Worm (Caenorhabditis elegans) whole organism, L1 larva: ENCODE data around the gene B0285.6.

ENCODE experiments used
- C04F5.9 ChIP-seq: sonication (generic microtip); optimal IDR thresholded peaks from 2 replicates; lab custom pipeline; 2016; ENCODE audit warnings: missing genetic modification characterization, missing compliant biosample characterization
- C16A3.4 ChIP-seq: fragments of 150-350 bp; optimal IDR thresholded peaks from 2 replicates; lab custom pipeline; 2014; ENCODE audit warnings: missing biosample characterization, missing genetic modification characterization
- C34B4.2 ChIP-seq: sonication (generic microtip); optimal IDR thresholded peaks from 2 replicates; lab custom pipeline; 2017; ENCODE audit warnings: mild to moderate bottlenecking, missing genetic modification characterization, missing compliant biosample characterization
- F16B12.6 ChIP-seq: fragments of 150-350 bp; optimal IDR thresholded peaks from 2 replicates; lab custom pipeline; 2014; ENCODE audit warnings: missing biosample characterization, missing genetic modification characterization
- ama-1 ChIP-seq: fragments of 150-350 bp; optimal IDR thresholded peaks from 2 replicates; lab custom pipeline; 2014
- ceh-63 ChIP-seq: fragments of 200-800 bp; sonication (Bioruptor generic); optimal IDR thresholded peaks from 2 replicates; lab custom pipeline; 2018; ENCODE audit warnings: mild to moderate bottlenecking, missing genetic modification characterization, missing compliant biosample characterization
- ceh-8 ChIP-seq: fragments of 200-800 bp; sonication (Bioruptor generic); optimal IDR thresholded peaks from 2 replicates; lab custom pipeline; 2018; ENCODE audit warnings: mild to moderate bottlenecking, missing genetic modification characterization, moderate library complexity, missing compliant biosample characterization
- ceh-82 ChIP-seq, 3 experiments: fragments of 150-350 bp in 1 of 3; sonication (generic microtip) in 2 of 3; optimal IDR thresholded peaks; 2 replicates each; lab custom pipeline; 2014 to 2017; ENCODE audit warnings: missing biosample characterization in 3 of 3, missing genetic modification characterization in 3 of 3
- ceh-90 ChIP-seq: sonication (generic microtip); optimal IDR thresholded peaks from 2 replicates; lab custom pipeline; 2016; ENCODE audit warnings: missing genetic modification characterization, missing compliant biosample characterization
- ces-1 ChIP-seq: fragments of 150-350 bp; optimal IDR thresholded peaks from 2 replicates; lab custom pipeline; 2014; ENCODE audit warnings: missing biosample characterization, missing genetic modification reagents, missing genetic modification characterization
- dpl-1 ChIP-seq, 3 experiments: fragments of 150-350 bp in 2 of 3; sonication (generic microtip) in 1 of 3; optimal IDR thresholded peaks; 2 replicates each; lab custom pipeline; 2014 to 2017; ENCODE audit warnings: missing biosample characterization in 3 of 3, missing genetic modification characterization in 3 of 3, missing genetic modification reagents in 3 of 3
- efl-1 ChIP-seq, 4 experiments: fragments of 150-350 bp; optimal IDR thresholded peaks in 3 of 4; peaks in 1 of 4; 1 replicate in 1 of 4; 2 replicates in 3 of 4; lab custom pipeline; 2014; ENCODE audit warnings: missing biosample characterization in 2 of 4, missing genetic modification characterization in 2 of 4, missing genetic modification reagents in 2 of 4
- ets-5 ChIP-seq: fragments of 200-800 bp; sonication (Bioruptor generic); IDR thresholded peaks from 2 replicates; pipeline ENCODE4 v1.3.6; 2022; ENCODE audit warnings: missing genetic modification characterization, missing compliant biosample characterization
- fkh-4 ChIP-seq: sonication (generic microtip); optimal IDR thresholded peaks from 2 replicates; lab custom pipeline; 2016; ENCODE audit warnings: missing compliant biosample characterization, missing genetic modification characterization, borderline replicate concordance
- fos-1 ChIP-seq: fragments of 150-350 bp; optimal IDR thresholded peaks from 2 replicates; lab custom pipeline; 2014; ENCODE audit warnings: missing biosample characterization, missing genetic modification characterization
- hlh-4 ChIP-seq: sonication (generic microtip); optimal IDR thresholded peaks from 2 replicates; lab custom pipeline; 2016; ENCODE audit warnings: mild to moderate bottlenecking, missing genetic modification characterization, missing compliant biosample characterization
- hpl-2 ChIP-seq: fragments of 150-350 bp; optimal IDR thresholded peaks from 2 replicates; lab custom pipeline; 2014; ENCODE audit warnings: missing biosample characterization, missing genetic modification reagents, missing genetic modification characterization
- lin-14 ChIP-seq: fragments of 200-800 bp; sonication (Bioruptor generic); optimal IDR thresholded peaks from 2 replicates; lab custom pipeline; 2018; ENCODE audit warnings: mild to moderate bottlenecking, missing genetic modification characterization, moderate library complexity, missing compliant biosample characterization
- lin-35 ChIP-seq, 2 experiments: fragments of 150-350 bp; optimal IDR thresholded peaks; 2 replicates each; lab custom pipeline; 2014; ENCODE audit warnings: missing biosample characterization in 2 of 2, missing genetic modification characterization in 2 of 2, missing genetic modification reagents in 2 of 2
- lsy-2 ChIP-seq, 2 experiments: fragments of 150-350 bp; optimal IDR thresholded peaks; 2 replicates each; lab custom pipeline; 2014; ENCODE audit warnings: missing biosample characterization in 2 of 2, missing genetic modification characterization in 2 of 2
- mef-2 ChIP-seq: fragments of 150-350 bp; optimal IDR thresholded peaks from 2 replicates; lab custom pipeline; 2014; ENCODE audit warnings: missing biosample characterization, missing genetic modification characterization
- mep-1 ChIP-seq: fragments of 150-350 bp; optimal IDR thresholded peaks from 2 replicates; lab custom pipeline; 2014; ENCODE audit warnings: missing biosample characterization, missing genetic modification characterization
- nhr-11 ChIP-seq: fragments of 150-350 bp; optimal IDR thresholded peaks from 2 replicates; lab custom pipeline; 2014; ENCODE audit warnings: missing biosample characterization, missing genetic modification characterization
- nhr-19 ChIP-seq: fragments of 200-800 bp; sonication (Bioruptor generic); conservative IDR thresholded peaks from 2 replicates; pipeline ENCODE4 v1.3.6; 2022; ENCODE audit warnings: missing genetic modification characterization, missing compliant biosample characterization
- nhr-237 ChIP-seq: fragments of 150-350 bp; optimal IDR thresholded peaks from 2 replicates; lab custom pipeline; 2014; ENCODE audit warnings: missing biosample characterization, missing genetic modification characterization
- nhr-28 ChIP-seq: fragments of 150-350 bp; optimal IDR thresholded peaks from 2 replicates; lab custom pipeline; 2014; ENCODE audit warnings: missing biosample characterization, missing genetic modification characterization
- nhr-47 ChIP-seq: sonication (generic microtip); optimal IDR thresholded peaks from 2 replicates; lab custom pipeline; 2016; ENCODE audit warnings: mild to moderate bottlenecking, missing genetic modification characterization, moderate library complexity, missing compliant biosample characterization
- nhr-71 ChIP-seq: sonication (generic microtip); optimal IDR thresholded peaks from 2 replicates; lab custom pipeline; 2016; ENCODE audit warnings: mild to moderate bottlenecking, missing genetic modification characterization, moderate library complexity, missing compliant biosample characterization
- nhr-77 ChIP-seq: fragments of 150-350 bp; optimal IDR thresholded peaks from 2 replicates; lab custom pipeline; 2014; ENCODE audit warnings: missing biosample characterization, missing genetic modification characterization
- pag-3 ChIP-seq: sonication (generic microtip); optimal IDR thresholded peaks from 2 replicates; lab custom pipeline; 2017; ENCODE audit warnings: missing genetic modification characterization, mild to moderate bottlenecking, missing compliant biosample characterization, antibody characterized with exemption, borderline replicate concordance; ENCODE audit not compliant: insufficient read depth
- pqm-1 ChIP-seq: sonication (generic microtip); optimal IDR thresholded peaks from 3 replicates; lab custom pipeline; 2017; ENCODE audit warnings: missing biosample characterization, missing genetic modification characterization
- rnt-1 ChIP-seq: sonication (generic microtip); optimal IDR thresholded peaks from 2 replicates; lab custom pipeline; 2016; ENCODE audit warnings: mild to moderate bottlenecking, missing genetic modification characterization, moderate library complexity, missing compliant biosample characterization
- skn-1 ChIP-seq: fragments of 150-350 bp; optimal IDR thresholded peaks from 2 replicates; lab custom pipeline; 2014; ENCODE audit warnings: missing biosample characterization, missing genetic modification characterization
- snpc-4 ChIP-seq: fragments of 150-350 bp; optimal IDR thresholded peaks from 2 replicates; lab custom pipeline; 2014; ENCODE audit warnings: missing biosample characterization, missing genetic modification characterization
- sptf-1 ChIP-seq: fragments of 150-350 bp; optimal IDR thresholded peaks from 2 replicates; lab custom pipeline; 2014; ENCODE audit warnings: missing biosample characterization, missing genetic modification characterization
- swsn-7 ChIP-seq: sonication (generic microtip); optimal IDR thresholded peaks from 2 replicates; lab custom pipeline; 2016; ENCODE audit warnings: missing genetic modification characterization, missing compliant biosample characterization
- unc-130 ChIP-seq: fragments of 150-350 bp; optimal IDR thresholded peaks from 2 replicates; lab custom pipeline; 2017; ENCODE audit warnings: missing biosample characterization, missing genetic modification characterization, inconsistent platforms
- unc-30 ChIP-seq: sonication (generic microtip); optimal IDR thresholded peaks from 2 replicates; lab custom pipeline; 2017; ENCODE audit warnings: missing biosample characterization, missing genetic modification characterization
- vab-15 ChIP-seq: sonication (generic microtip); optimal IDR thresholded peaks from 2 replicates; lab custom pipeline; 2017; ENCODE audit warnings: missing genotype, mild to moderate bottlenecking, missing genetic modification characterization, missing compliant biosample characterization
- zip-4 ChIP-seq: fragments of 200-800 bp; sonication (Bioruptor generic); optimal IDR thresholded peaks from 2 replicates; lab custom pipeline; 2018; ENCODE audit warnings: mild to moderate bottlenecking, missing genetic modification characterization, moderate library complexity, missing compliant biosample characterization
- ztf-11 ChIP-seq, 2 experiments: sonication (generic microtip); optimal IDR thresholded peaks; 2 replicates each; lab custom pipeline; 2016 to 2017; ENCODE audit warnings: missing genetic modification characterization in 2 of 2, missing biosample characterization in 1 of 2, missing compliant biosample characterization in 1 of 2

The B0285.6 gene

ce11 chrIII:4379717-4380116, 29.8 kb downstream of the B0285.6 start, which contains the start of gene B0284.3:
Gene B0284.3, minus strand, starts transcription at chrIII:4379817.
- TF ChIP-seq ceh-90 (tag; lab: Kevin White, UChicago) (no peak), hlh-4 (tag; lab: Kevin White, UChicago) (no peak), C16A3.4 (tag; lab: Kevin White, UChicago) (no peak), pag-3 (tag; lab: Kevin White, UChicago) (no peak), fos-1 (no peak), dpl-1 (GFP tag; optimal IDR thresholded peaks at IDR 0.05; lab: Kevin White, UChicago) (no peak), vab-15 (tag; lab: Kevin White, UChicago) (no peak), sptf-1 (tag; lab: Kevin White, UChicago) (no peak), skn-1 (tag; lab: Kevin White, UChicago) (no peak)

ce11 chrIII:4380835-4381234, 30.9 kb downstream of the B0285.6 start:
- TF ChIP-seq nhr-19: peak; percentile 9; the same call in 1 of the 2 replicates
- TF ChIP-seq lin-35 (GFP tag; optimal IDR thresholded peaks at IDR 0.05; lab: Kevin White, UChicago): peak in 1 of 2 experiments; percentile 48
- no peak for TF ChIP-seq C34B4.2 (tag; lab: Kevin White, UChicago)
- TF ChIP-seq ztf-11 (tag; optimal IDR thresholded peaks at IDR 0.05; lab: Kevin White, UChicago): no peak
- TF ChIP-seq swsn-7 (tag; lab: Kevin White, UChicago): peak; percentile 13
- peak in 1 of 2 experiments; percentile 54 for TF ChIP-seq lsy-2 (tag; optimal IDR thresholded peaks at IDR 0.05; lab: Kevin White, UChicago)
- no peak for TF ChIP-seq lin-14
- peak; percentile 51 to 53 for TF ChIP-seq efl-1 (optimal IDR thresholded peaks at IDR 0.05; lab: Kevin White, UChicago)
- peak; percentile 52 to 90 for TF ChIP-seq efl-1 (GFP tag; optimal IDR thresholded peaks at IDR 0.05 in 1 of 2; lab: Kevin White, UChicago)
- peak in 1 of 3 experiments; percentile 43 for TF ChIP-seq ceh-82 (tag; optimal IDR thresholded peaks at IDR 0.05; lab: Kevin White, UChicago)
- TF ChIP-seq zip-4: no peak
- TF ChIP-seq C04F5.9 (tag; lab: Kevin White, UChicago): no peak
- peak in 1 of 3 experiments; percentile 43 for TF ChIP-seq dpl-1 (GFP tag; optimal IDR thresholded peaks at IDR 0.05; lab: Kevin White, UChicago)
- TF ChIP-seq nhr-237: no peak
- TF ChIP-seq fkh-4 (tag; lab: Kevin White, UChicago): no peak
- no peak for TF ChIP-seq pag-3 (tag; lab: Kevin White, UChicago)
- TF ChIP-seq mep-1 (tag; lab: Kevin White, UChicago): peak; percentile 42
- TF ChIP-seq rnt-1 (tag; lab: Kevin White, UChicago): peak; percentile 42
- no peak for TF ChIP-seq skn-1 (tag; lab: Kevin White, UChicago)
- no peak for TF ChIP-seq ces-1 (GFP tag; lab: Kevin White, UChicago)
- peak; percentile 78 for TF ChIP-seq F16B12.6 (tag; lab: Kevin White, UChicago)

ce11 chrIII:4381343-4381742, 31.4 kb downstream of the B0285.6 start, which contains the start of gene pals-27:
Gene pals-27, plus strand, starts transcription at chrIII:4381643.
- TF ChIP-seq lsy-2 (tag; optimal IDR thresholded peaks at IDR 0.05; lab: Kevin White, UChicago) (no peak), C16A3.4 (tag; lab: Kevin White, UChicago) (no peak), nhr-47 (no peak), nhr-11 (tag; lab: Kevin White, UChicago) (no peak), unc-130 (tag; lab: Kevin White, UChicago) (no peak), ceh-63 (GFP tag; lab: Kevin White, UChicago) (no peak), pqm-1 (tag; lab: Kevin White, UChicago) (no peak), unc-30 (tag; lab: Kevin White, UChicago) (no peak), nhr-237 (no peak), snpc-4 (tag; lab: Kevin White, UChicago) (no peak), ceh-8 (no peak), nhr-19 (no peak), nhr-71 (tag; lab: Kevin White, UChicago) (no peak), ets-5 (GFP tag; lab: Robert Waterston, UW) (no peak), mef-2 (tag; lab: Kevin White, UChicago) (no peak), nhr-28 (tag; lab: Kevin White, UChicago) (no peak), hpl-2 (GFP tag; lab: Kevin White, UChicago) (no peak), nhr-77 (tag; lab: Kevin White, UChicago) (no peak), rnt-1 (tag; lab: Kevin White, UChicago) (no peak), ama-1 (no peak)
